Fruit fly (Drosophila melanogaster) whole organism, prepupa: ENCODE results near the gene robl62A.

ENCODE experiments used
- Blimp-1 ChIP-seq: fragments of 200-800 bp; sonication (Bioruptor generic); optimal IDR thresholded peaks from 3 replicates; lab custom pipeline; 2017; ENCODE audit warnings: missing biosample characterization, missing genetic modification characterization, mild to moderate bottlenecking, moderate library complexity, missing genetic modification reagents
- CG10669 ChIP-seq: fragments of 200-800 bp; sonication (Bioruptor generic); optimal IDR thresholded peaks from 3 replicates; lab custom pipeline; 2018; ENCODE audit warnings: missing biosample characterization, mild to moderate bottlenecking, missing genetic modification characterization, moderate library complexity
- CG11762 ChIP-seq: fragments of 200-800 bp; sonication (Bioruptor generic); optimal IDR thresholded peaks from 3 replicates; lab custom pipeline; 2016; ENCODE audit warnings: missing biosample characterization, missing genetic modification characterization; ENCODE audit not compliant: insufficient read depth
- CG11902 ChIP-seq: fragments of 200-800 bp; sonication (Bioruptor generic); optimal IDR thresholded peaks from 3 replicates; lab custom pipeline; 2016; ENCODE audit warnings: missing biosample characterization, missing genetic modification characterization
- CG15336 ChIP-seq: fragments of 200-800 bp; sonication (Bioruptor generic); IDR thresholded peaks from 2 replicates; pipeline ENCODE4 v1.3.6; 2022; ENCODE audit warnings: missing biosample characterization, missing genetic modification characterization
- CG3032 ChIP-seq: fragments of 200-800 bp; optimal IDR thresholded peaks from 2 replicates; lab custom pipeline; 2019; ENCODE audit warnings: missing biosample characterization, mild to moderate bottlenecking, missing genetic modification characterization, moderate library complexity
- CG31627 ChIP-seq: fragments of 200-800 bp; sonication (Bioruptor generic); optimal IDR thresholded peaks from 3 replicates; lab custom pipeline; 2016; ENCODE audit warnings: missing biosample characterization, missing genetic modification characterization
- CG32006 ChIP-seq: fragments of 200-800 bp; sonication (Bioruptor generic); optimal IDR thresholded peaks from 3 replicates; lab custom pipeline; 2017; ENCODE audit warnings: missing biosample characterization, mild to moderate bottlenecking, missing genetic modification characterization
- CG34406 ChIP-seq: fragments of 200-800 bp; sonication (Bioruptor generic); optimal IDR thresholded peaks from 3 replicates; lab custom pipeline; 2016; ENCODE audit warnings: missing biosample characterization, missing genetic modification characterization
- CG3919 ChIP-seq: fragments of 200-800 bp; sonication (Bioruptor generic); optimal IDR thresholded peaks from 3 replicates; lab custom pipeline; 2016; ENCODE audit warnings: missing biosample characterization, missing genetic modification characterization
- CG4318 ChIP-seq: fragments of 200-800 bp; sonication (Bioruptor generic); optimal IDR thresholded peaks from 3 replicates; lab custom pipeline; 2017; ENCODE audit warnings: missing biosample characterization, mild to moderate bottlenecking, missing genetic modification characterization
- CG6163 ChIP-seq: fragments of 200-800 bp; sonication (Bioruptor generic); IDR thresholded peaks from 3 replicates; pipeline ENCODE4 v1.3.6; 2022; ENCODE audit warnings: missing biosample characterization, missing genetic modification characterization
- CG6276 ChIP-seq: fragments of 200-800 bp; sonication (Bioruptor generic); optimal IDR thresholded peaks from 2 replicates; lab custom pipeline; 2017; ENCODE audit warnings: missing biosample characterization, mild to moderate bottlenecking, missing genetic modification characterization
- CG6854 ChIP-seq: fragments of 200-800 bp; sonication (Bioruptor generic); optimal IDR thresholded peaks from 2 replicates; lab custom pipeline; 2017; ENCODE audit warnings: missing biosample characterization, mild to moderate bottlenecking, missing genetic modification characterization
- CG7368 ChIP-seq: fragments of 200-800 bp; sonication (Bioruptor generic); optimal IDR thresholded peaks from 3 replicates; lab custom pipeline; 2016; ENCODE audit warnings: missing biosample characterization, missing genetic modification characterization
- CG8119 ChIP-seq: fragments of 200-800 bp; sonication (Bioruptor generic); IDR thresholded peaks from 3 replicates; pipeline ENCODE4 v1.3.6; 2022; ENCODE audit warnings: missing biosample characterization, missing genetic modification characterization
- CG8319 ChIP-seq: fragments of 200-800 bp; sonication (Bioruptor generic); optimal IDR thresholded peaks from 3 replicates; lab custom pipeline; 2016; ENCODE audit warnings: missing biosample characterization, missing genetic modification characterization
- CG8632 ChIP-seq: fragments of 200-800 bp; sonication (Bioruptor generic); optimal IDR thresholded peaks from 3 replicates; lab custom pipeline; 2016; ENCODE audit warnings: missing biosample characterization, missing genetic modification characterization
- CG9139 ChIP-seq: fragments of 200-800 bp; sonication (Bioruptor generic); optimal IDR thresholded peaks from 3 replicates; lab custom pipeline; 2017; ENCODE audit warnings: missing biosample characterization, mild to moderate bottlenecking, missing genetic modification characterization
- Eip75B ChIP-seq: fragments of 200-800 bp; sonication (Bioruptor generic); optimal IDR thresholded peaks from 3 replicates; lab custom pipeline; 2016; ENCODE audit warnings: missing biosample characterization, missing genetic modification characterization
- Eip78C ChIP-seq: fragments of 200-800 bp; sonication (Bioruptor generic); peaks from one replicate; lab custom pipeline; 2016; ENCODE audit warnings: missing biosample characterization, missing genetic modification characterization
- Eip93F ChIP-seq: fragments of 200-800 bp; sonication (Bioruptor generic); optimal IDR thresholded peaks from 2 replicates; lab custom pipeline; 2016; ENCODE audit warnings: missing biosample characterization, mild to moderate bottlenecking, missing genetic modification characterization
- Ets21C ChIP-seq: fragments of 200-800 bp; sonication (Bioruptor generic); optimal IDR thresholded peaks from 3 replicates; lab custom pipeline; 2016; ENCODE audit warnings: missing biosample characterization, missing genetic modification characterization
- Ets96B ChIP-seq: fragments of 200-800 bp; optimal IDR thresholded peaks from 2 replicates; lab custom pipeline; 2019; ENCODE audit warnings: missing biosample characterization, mild to moderate bottlenecking, missing genetic modification characterization, moderate library complexity
- Hr38 ChIP-seq: sonication (Bioruptor generic); optimal IDR thresholded peaks from 2 replicates; lab custom pipeline; 2016; ENCODE audit warnings: missing biosample characterization, missing genetic modification characterization
- Hr39 ChIP-seq: fragments of 200-800 bp; sonication (Bioruptor generic); optimal IDR thresholded peaks from 2 replicates; lab custom pipeline; 2016; ENCODE audit warnings: missing biosample characterization, missing genetic modification characterization
- Hr4 ChIP-seq: fragments of 200-800 bp; sonication (Bioruptor generic); optimal IDR thresholded peaks from 3 replicates; lab custom pipeline; 2016; ENCODE audit warnings: missing biosample characterization, missing genetic modification characterization
- Lpt ChIP-seq: fragments of 200-800 bp; sonication (Bioruptor generic); optimal IDR thresholded peaks from 3 replicates; lab custom pipeline; 2016; ENCODE audit warnings: missing biosample characterization, missing genetic modification characterization
- Smox ChIP-seq: fragments of 200-800 bp; sonication (Bioruptor generic); optimal IDR thresholded peaks from 3 replicates; lab custom pipeline; 2016; ENCODE audit warnings: missing biosample characterization, missing genetic modification characterization
- Sox102F ChIP-seq: fragments of 200-800 bp; sonication (Bioruptor generic); optimal IDR thresholded peaks from 2 replicates; lab custom pipeline; 2016; ENCODE audit warnings: missing biosample characterization, mild to moderate bottlenecking, missing genetic modification characterization
- Sox14 ChIP-seq: fragments of 200-800 bp; sonication (Bioruptor generic); optimal IDR thresholded peaks from 3 replicates; lab custom pipeline; 2016; ENCODE audit warnings: missing biosample characterization, missing genetic modification characterization
- Sox15 ChIP-seq: fragments of 200-800 bp; sonication (Bioruptor generic); optimal IDR thresholded peaks from 3 replicates; lab custom pipeline; 2016; ENCODE audit warnings: missing biosample characterization, missing genetic modification characterization
- achi ChIP-seq: fragments of 200-800 bp; sonication (Bioruptor generic); optimal IDR thresholded peaks from 3 replicates; lab custom pipeline; 2016; ENCODE audit warnings: missing biosample characterization, missing genetic modification characterization
- acj6 ChIP-seq: fragments of 200-800 bp; sonication (Bioruptor generic); optimal IDR thresholded peaks from 3 replicates; lab custom pipeline; 2016; ENCODE audit warnings: missing biosample characterization, missing genetic modification characterization
- cyc ChIP-seq: fragments of 200-800 bp; sonication (Bioruptor generic); optimal IDR thresholded peaks from 3 replicates; lab custom pipeline; 2016; ENCODE audit warnings: missing biosample characterization, missing genetic modification characterization
- dac ChIP-seq: fragments of 200-800 bp; sonication (Bioruptor generic); optimal IDR thresholded peaks from 2 replicates; lab custom pipeline; 2017; ENCODE audit warnings: missing biosample characterization, mild to moderate bottlenecking, missing genetic modification characterization
- dsx ChIP-seq: fragments of 200-800 bp; optimal IDR thresholded peaks from 3 replicates; lab custom pipeline; 2019; ENCODE audit warnings: missing biosample characterization, mild to moderate bottlenecking, missing genetic modification characterization, moderate library complexity; ENCODE audit not compliant: poor library complexity, severe bottlenecking
- esn ChIP-seq: fragments of 200-800 bp; sonication (Bioruptor generic); optimal IDR thresholded peaks from 2 replicates; lab custom pipeline; 2016; ENCODE audit warnings: missing biosample characterization, mild to moderate bottlenecking, missing genetic modification characterization, moderate library complexity
- fd59A ChIP-seq: fragments of 200-800 bp; sonication (Bioruptor generic); optimal IDR thresholded peaks from 2 replicates; lab custom pipeline; 2017; ENCODE audit warnings: missing biosample characterization, mild to moderate bottlenecking, missing genetic modification characterization, missing genetic modification reagents
- fd85E ChIP-seq: fragments of 200-800 bp; sonication (Bioruptor generic); optimal IDR thresholded peaks from 3 replicates; lab custom pipeline; 2016; ENCODE audit warnings: missing biosample characterization, missing genetic modification characterization
- fkh ChIP-seq: fragments of 200-800 bp; sonication (Bioruptor generic); optimal IDR thresholded peaks from 3 replicates; lab custom pipeline; 2017; ENCODE audit warnings: missing biosample characterization, mild to moderate bottlenecking, missing genetic modification characterization, moderate library complexity
- net ChIP-seq: fragments of 200-800 bp; sonication (Bioruptor generic); optimal IDR thresholded peaks from 3 replicates; lab custom pipeline; 2016; ENCODE audit warnings: missing biosample characterization, missing genetic modification characterization
- pdm3 ChIP-seq: fragments of 200-800 bp; sonication (Bioruptor generic); optimal IDR thresholded peaks from 3 replicates; lab custom pipeline; 2016; ENCODE audit warnings: missing biosample characterization, missing genetic modification characterization
- salr ChIP-seq, 2 experiments: fragments of 200-800 bp; sonication (Bioruptor generic); optimal IDR thresholded peaks; 3 replicates each; lab custom pipeline; 2016 to 2018; ENCODE audit warnings: missing biosample characterization in 2 of 2, missing genetic modification characterization in 2 of 2, mild to moderate bottlenecking in 1 of 2
- spab ChIP-seq: fragments of 200-800 bp; sonication (Bioruptor generic); optimal IDR thresholded peaks from 2 replicates; lab custom pipeline; 2017; ENCODE audit warnings: missing biosample characterization, mild to moderate bottlenecking, missing genetic modification characterization, missing genetic modification reagents
- svp ChIP-seq: fragments of 200-800 bp; sonication (Bioruptor generic); peaks from one replicate; lab custom pipeline; 2016; ENCODE audit warnings: missing biosample characterization, missing genetic modification characterization

The robl62A gene

dm6 chr3L:1517274-1518047, 40.0 kb downstream of the robl62A start (continued):
- peak; percentile 60 for TF ChIP-seq Sox14 (GFP tag; lab: Kevin White, UChicago)
- TF ChIP-seq Lpt (GFP tag; lab: Kevin White, UChicago): peak; percentile 68
- peak; percentile 44 for TF ChIP-seq CG34406 (GFP tag; lab: Kevin White, UChicago)
- TF ChIP-seq CG11902 (GFP tag; lab: Kevin White, UChicago): peak; percentile 42
- peak; percentile 86 for TF ChIP-seq CG3919 (GFP tag; lab: Kevin White, UChicago)
- peak; percentile 32 for TF ChIP-seq Blimp-1 (GFP tag; lab: Kevin White, UChicago)
- peak; percentile 57 for TF ChIP-seq Ets21C (GFP tag; lab: Kevin White, UChicago)
- peak; percentile 6 for TF ChIP-seq CG6276
- TF ChIP-seq net (GFP tag; lab: Kevin White, UChicago): peak; percentile 81
- TF ChIP-seq Hr4 (GFP tag; lab: Kevin White, UChicago): peak; percentile 76
- TF ChIP-seq, all 60 proteins: peak for 53

DNA sequence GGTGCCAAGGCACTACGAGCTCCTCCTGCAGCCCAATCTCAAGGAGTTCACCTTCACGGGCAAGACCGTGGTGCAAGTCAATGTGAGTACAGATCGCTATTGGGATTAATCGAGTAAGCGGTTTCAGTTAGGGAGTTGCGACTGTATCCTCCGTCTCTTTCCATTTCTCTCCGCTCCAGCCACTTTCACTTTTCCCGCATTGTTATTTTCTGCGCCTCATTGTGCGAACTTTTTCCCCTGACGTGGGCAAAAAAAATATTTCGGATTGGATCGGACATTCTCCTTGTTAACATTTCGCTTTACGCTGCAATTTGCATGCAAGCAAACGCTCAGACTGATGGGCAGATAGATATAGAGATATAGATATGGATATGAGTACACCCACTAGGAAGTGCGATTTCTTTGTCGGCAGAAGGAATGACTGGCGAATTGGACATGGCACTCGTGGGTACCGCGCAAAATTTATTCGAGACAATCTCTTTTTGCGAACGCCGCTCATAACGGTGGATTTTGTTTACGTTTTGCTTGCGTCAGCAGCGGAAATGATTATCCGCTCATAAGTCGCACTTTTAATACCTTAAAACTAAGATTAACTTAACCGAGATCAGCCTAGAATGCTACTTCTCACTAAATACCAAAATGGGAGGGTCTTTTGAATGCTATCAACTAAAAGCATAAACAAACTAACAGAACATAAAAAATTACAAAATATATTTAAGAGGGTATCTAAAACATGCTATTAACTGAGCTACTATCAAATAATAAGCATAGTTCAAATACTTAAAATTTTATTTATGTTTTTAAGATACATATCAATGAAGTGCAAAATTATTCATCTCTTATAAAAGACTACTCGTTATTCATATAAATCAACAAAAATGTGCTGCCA, 41.5 kb downstream of the robl62A start:
- TF ChIP-seq CG6276: peak; percentile 48
- no peak for TF ChIP-seq acj6 (GFP tag; lab: Kevin White, UChicago)
- peak; percentile 60 for TF ChIP-seq esn (GFP tag; lab: Kevin White, UChicago)
- no peak for TF ChIP-seq salr (GFP tag; optimal IDR thresholded peaks at IDR 0.05; lab: Kevin White, UChicago)
- TF ChIP-seq fd85E (GFP tag; lab: Kevin White, UChicago): no peak
- TF ChIP-seq CG6854 (GFP tag; lab: Kevin White, UChicago): no peak
- no peak for TF ChIP-seq Smox
- TF ChIP-seq fkh: no peak
- TF ChIP-seq CG3919 (GFP tag; lab: Kevin White, UChicago): no peak
- TF ChIP-seq CG11902 (GFP tag; lab: Kevin White, UChicago): peak; percentile 45
- no peak for TF ChIP-seq CG8119 (GFP tag; lab: Robert Waterston, UW)
- no peak for TF ChIP-seq dsx (GFP tag; lab: Kevin White, UChicago)
- TF ChIP-seq Hr4 (GFP tag; lab: Kevin White, UChicago): no peak
- TF ChIP-seq CG10669 (GFP tag; lab: Kevin White, UChicago): no peak
- TF ChIP-seq CG32006 (GFP tag; lab: Kevin White, UChicago): no peak
- TF ChIP-seq CG3032: no peak
- peak; percentile 10 for TF ChIP-seq spab
- TF ChIP-seq Sox102F (GFP tag; lab: Kevin White, UChicago): no peak
- no peak for TF ChIP-seq Eip75B (GFP tag; lab: Kevin White, UChicago)
- TF ChIP-seq pdm3 (GFP tag; lab: Kevin White, UChicago): no peak
- no peak for TF ChIP-seq achi (GFP tag; lab: Kevin White, UChicago)
- no peak for TF ChIP-seq CG9139
- peak; percentile 15 for TF ChIP-seq CG8319
- TF ChIP-seq CG6163: no peak
- no peak for TF ChIP-seq dac (GFP tag; lab: Kevin White, UChicago)
- TF ChIP-seq cyc (GFP tag; lab: Kevin White, UChicago): peak; percentile 51
- no peak for TF ChIP-seq Eip93F (GFP tag; lab: Kevin White, UChicago)
- no peak for TF ChIP-seq Hr39
- no peak for TF ChIP-seq CG7368
- peak; percentile 82 for TF ChIP-seq svp (GFP tag; lab: Kevin White, UChicago)
- no peak for TF ChIP-seq Hr38 (GFP tag; lab: Kevin White, UChicago)
- TF ChIP-seq Ets96B (tag; lab: Kevin White, UChicago): no peak
- peak; percentile 40 for TF ChIP-seq CG11762 (GFP tag; lab: Kevin White, UChicago)
- TF ChIP-seq CG31627: no peak
- TF ChIP-seq fd59A (GFP tag; lab: Kevin White, UChicago): no peak
- no peak for TF ChIP-seq Sox14 (GFP tag; lab: Kevin White, UChicago)
- TF ChIP-seq CG4318 (GFP tag; lab: Kevin White, UChicago): no peak
- no peak for TF ChIP-seq CG8632 (GFP tag; lab: Kevin White, UChicago)
- TF ChIP-seq Eip78C (GFP tag; lab: Kevin White, UChicago): no peak
- TF ChIP-seq Sox15 (GFP tag; lab: Kevin White, UChicago): no peak
- TF ChIP-seq CG15336 (GFP tag; lab: Robert Waterston, UW): no peak
